Worm (Caenorhabditis elegans) whole organism, L2 larva: ENCODE measurements around the gene nurf-1.

Experiments
- C34F6.9 ChIP-seq: fragments of 150-350 bp; optimal IDR thresholded peaks from 2 replicates; lab custom pipeline; 2014; ENCODE audit warnings: missing biosample characterization, missing genetic modification characterization
- F13H6.1 ChIP-seq: sonication (generic microtip); optimal IDR thresholded peaks from 2 replicates; lab custom pipeline; 2016; ENCODE audit warnings: missing genetic modification characterization, missing compliant biosample characterization
- R02D3.7 ChIP-seq: fragments of 150-350 bp; optimal IDR thresholded peaks from 2 replicates; lab custom pipeline; 2014; ENCODE audit warnings: missing biosample characterization, missing genetic modification characterization
- ZK546.5 ChIP-seq: sonication (generic microtip); optimal IDR thresholded peaks from 2 replicates; lab custom pipeline; 2017; ENCODE audit warnings: missing biosample characterization, missing genetic modification characterization
- alr-1 ChIP-seq: fragments of 150-350 bp; optimal IDR thresholded peaks from 2 replicates; lab custom pipeline; 2014; ENCODE audit warnings: missing biosample characterization, missing genetic modification characterization
- ama-1 ChIP-seq: fragments of 150-350 bp; optimal IDR thresholded peaks from 2 replicates; lab custom pipeline; 2018; ENCODE audit warnings: inconsistent platforms
- blmp-1 ChIP-seq: sonication (generic microtip); optimal IDR thresholded peaks from 2 replicates; lab custom pipeline; 2017; ENCODE audit warnings: missing genetic modification characterization, mild to moderate bottlenecking, missing compliant biosample characterization, antibody characterized with exemption, moderate library complexity; ENCODE audit not compliant: insufficient read depth
- ceh-16 ChIP-seq: fragments of 150-350 bp; optimal IDR thresholded peaks from 2 replicates; lab custom pipeline; 2014; ENCODE audit warnings: missing biosample characterization, missing genetic modification characterization
- ceh-82 ChIP-seq: fragments of 150-350 bp; optimal IDR thresholded peaks from 2 replicates; lab custom pipeline; 2014; ENCODE audit warnings: missing biosample characterization, missing genetic modification characterization
- crh-2 ChIP-seq: sonication (generic microtip); optimal IDR thresholded peaks from 2 replicates; lab custom pipeline; 2017; ENCODE audit warnings: missing biosample characterization, missing genetic modification characterization
- dmd-4 ChIP-seq: sonication (generic microtip); optimal IDR thresholded peaks from 2 replicates; lab custom pipeline; 2017; ENCODE audit warnings: missing biosample characterization, missing genetic modification characterization
- egl-27 ChIP-seq: sonication (generic microtip); optimal IDR thresholded peaks from 3 replicates; lab custom pipeline; 2017; ENCODE audit warnings: missing biosample characterization, missing genetic modification reagents, missing genetic modification characterization
- elt-1 ChIP-seq: fragments of 150-350 bp; optimal IDR thresholded peaks from 2 replicates; lab custom pipeline; 2014; ENCODE audit warnings: missing biosample characterization, missing genetic modification characterization
- elt-3 ChIP-seq: sonication (generic microtip); optimal IDR thresholded peaks from 2 replicates; lab custom pipeline; 2017; ENCODE audit warnings: missing biosample characterization, missing genetic modification characterization
- fos-1 ChIP-seq: fragments of 150-350 bp; optimal IDR thresholded peaks from 2 replicates; lab custom pipeline; 2014; ENCODE audit warnings: missing biosample characterization, missing genetic modification characterization
- gmeb-1 ChIP-seq: fragments of 150-350 bp; optimal IDR thresholded peaks from 2 replicates; lab custom pipeline; 2014; ENCODE audit warnings: missing biosample characterization, missing genetic modification characterization
- lin-11 ChIP-seq: fragments of 150-350 bp; sonication (generic microtip); optimal IDR thresholded peaks from 2 replicates; lab custom pipeline; 2014; ENCODE audit warnings: missing biosample characterization, missing genetic modification characterization, inconsistent platforms, mixed read lengths
- lin-13 ChIP-seq: fragments of 150-350 bp; optimal IDR thresholded peaks from 2 replicates; lab custom pipeline; 2014; ENCODE audit warnings: missing biosample characterization, missing genetic modification reagents, missing genetic modification characterization
- lsy-2 ChIP-seq, 2 experiments: fragments of 150-350 bp in 1 of 2; sonication (generic microtip) in 1 of 2; optimal IDR thresholded peaks; 2 replicates each; lab custom pipeline; 2014 to 2017; ENCODE audit warnings: missing biosample characterization in 2 of 2, missing genetic modification characterization in 2 of 2
- mab-5 ChIP-seq: fragments of 150-350 bp; optimal IDR thresholded peaks from 2 replicates; lab custom pipeline; 2014; ENCODE audit warnings: missing biosample characterization, missing genetic modification characterization
- nhr-10 ChIP-seq: sonication (generic microtip); optimal IDR thresholded peaks from 2 replicates; lab custom pipeline; 2017; ENCODE audit warnings: missing biosample characterization, missing genetic modification characterization
- nhr-129 ChIP-seq: fragments of 150-350 bp; optimal IDR thresholded peaks from 2 replicates; lab custom pipeline; 2014; ENCODE audit warnings: missing biosample characterization, missing genetic modification characterization
- nhr-21 ChIP-seq: fragments of 150-350 bp; optimal IDR thresholded peaks from 2 replicates; lab custom pipeline; 2014; ENCODE audit warnings: missing biosample characterization, missing genetic modification characterization
- nhr-23 ChIP-seq: fragments of 150-350 bp; optimal IDR thresholded peaks from 2 replicates; lab custom pipeline; 2014; ENCODE audit warnings: missing biosample characterization, missing genetic modification reagents, missing genetic modification characterization
- nhr-237 ChIP-seq: fragments of 150-350 bp; optimal IDR thresholded peaks from 2 replicates; lab custom pipeline; 2014; ENCODE audit warnings: missing biosample characterization, missing genetic modification characterization
- nhr-25 ChIP-seq: fragments of 150-350 bp; sonication (generic microtip); optimal IDR thresholded peaks from 3 replicates; lab custom pipeline; 2014; ENCODE audit warnings: missing biosample characterization, missing genetic modification characterization
- nhr-6 ChIP-seq: fragments of 150-350 bp; optimal IDR thresholded peaks from 2 replicates; lab custom pipeline; 2014; ENCODE audit warnings: missing biosample characterization, missing genetic modification characterization
- peb-1 ChIP-seq: fragments of 150-350 bp; optimal IDR thresholded peaks from 2 replicates; lab custom pipeline; 2014; ENCODE audit warnings: missing biosample characterization, missing genetic modification characterization
- sem-4 ChIP-seq: fragments of 150-350 bp; optimal IDR thresholded peaks from 2 replicates; lab custom pipeline; 2014; ENCODE audit warnings: missing biosample characterization, missing genetic modification reagents, missing genetic modification characterization
- skn-1 ChIP-seq: sonication (generic microtip); optimal IDR thresholded peaks from 2 replicates; lab custom pipeline; 2017; ENCODE audit warnings: missing biosample characterization, missing genetic modification characterization
- sma-9 ChIP-seq, 2 experiments: fragments of 150-350 bp in 1 of 2; sonication (generic microtip) in 1 of 2; optimal IDR thresholded peaks; 2 replicates each; lab custom pipeline; 2014 to 2016; ENCODE audit warnings: missing genetic modification characterization in 2 of 2, mild to moderate bottlenecking in 1 of 2, missing biosample characterization in 1 of 2, missing compliant biosample characterization in 1 of 2, missing genetic modification reagents in 1 of 2, moderate library complexity in 1 of 2
- snpc-4 ChIP-seq: fragments of 150-350 bp; optimal IDR thresholded peaks from 2 replicates; lab custom pipeline; 2014; ENCODE audit warnings: missing biosample characterization, missing genetic modification characterization
- unc-55 ChIP-seq: fragments of 150-350 bp; sonication (generic microtip); optimal IDR thresholded peaks from 3 replicates; lab custom pipeline; 2014; ENCODE audit warnings: missing biosample characterization, missing genetic modification reagents, missing genetic modification characterization
- zag-1 ChIP-seq: fragments of 150-350 bp; optimal IDR thresholded peaks from 2 replicates; lab custom pipeline; 2014; ENCODE audit warnings: missing biosample characterization, missing genetic modification characterization
- ztf-1 ChIP-seq: fragments of 200-800 bp; sonication (Bioruptor generic); conservative IDR thresholded peaks from 2 replicates; pipeline ENCODE4 v1.3.6; 2022; ENCODE audit warnings: missing genetic modification characterization, missing compliant biosample characterization
- ztf-11 ChIP-seq: sonication (generic microtip); optimal IDR thresholded peaks from 2 replicates; lab custom pipeline; 2017; ENCODE audit warnings: missing biosample characterization, missing genetic modification characterization

nurf-1 gene

ce11 chrII:14408312-14408711 is 17.8 kb downstream of the nurf-1 start, which contains the start of gene F26H11.4:
TSS of gene F26H11.4 (plus strand) at chrII:14408612.
- no peak for TF ChIP-seq zag-1 (tag; lab: Kevin White, UChicago)
- no peak for TF ChIP-seq nhr-237 (tag; lab: Kevin White, UChicago)
- TF ChIP-seq nhr-21 (tag; lab: Kevin White, UChicago), result no peak
- no peak for TF ChIP-seq gmeb-1
- TF ChIP-seq elt-3 (tag; lab: Kevin White, UChicago), result no peak
- no peak for TF ChIP-seq ztf-11 (tag; lab: Kevin White, UChicago)
- TF ChIP-seq crh-2 (tag; lab: Kevin White, UChicago), result no peak
- no peak for TF ChIP-seq lsy-2 (tag; optimal IDR thresholded peaks at IDR 0.05; lab: Kevin White, UChicago)
- no peak for TF ChIP-seq ztf-1
- TF ChIP-seq ceh-82 (tag; lab: Kevin White, UChicago), result no peak
- no peak for TF ChIP-seq sem-4 (tag; lab: Kevin White, UChicago)
- no peak for TF ChIP-seq alr-1
- no peak for TF ChIP-seq nhr-129

ce11 chrII:14410768-14411167 is 20.3 kb downstream of the nurf-1 start, which contains the start of gene dsb-2:
TSS of gene dsb-2 (plus strand) at chrII:14411095.
- TF ChIP-seq nhr-237 (tag; lab: Kevin White, UChicago) (no peak), nhr-6 (no peak), nhr-25 (tag; lab: Kevin White, UChicago) (no peak), blmp-1 (tag; lab: Kevin White, UChicago) (no peak), nhr-129 (no peak), ceh-82 (tag; lab: Kevin White, UChicago) (no peak), alr-1 (no peak), ZK546.5 (no peak), F13H6.1 (tag; lab: Kevin White, UChicago) (no peak)
- TF ChIP-seq, all 48 proteins: peak for 0

- TF ChIP-seq gmeb-1, result peak; percentile 49
- TF ChIP-seq nhr-129, result peak; percentile 16
- TF ChIP-seq skn-1, result no peak
- TF ChIP-seq, all 48 proteins: peak for 2
Observed at ce11 chrII:14413035-14413525, 22.6 kb downstream of the nurf-1 start, which contains the start of gene exl-1. TSS of gene exl-1 (minus strand) at chrII:14413475.

DNA sequence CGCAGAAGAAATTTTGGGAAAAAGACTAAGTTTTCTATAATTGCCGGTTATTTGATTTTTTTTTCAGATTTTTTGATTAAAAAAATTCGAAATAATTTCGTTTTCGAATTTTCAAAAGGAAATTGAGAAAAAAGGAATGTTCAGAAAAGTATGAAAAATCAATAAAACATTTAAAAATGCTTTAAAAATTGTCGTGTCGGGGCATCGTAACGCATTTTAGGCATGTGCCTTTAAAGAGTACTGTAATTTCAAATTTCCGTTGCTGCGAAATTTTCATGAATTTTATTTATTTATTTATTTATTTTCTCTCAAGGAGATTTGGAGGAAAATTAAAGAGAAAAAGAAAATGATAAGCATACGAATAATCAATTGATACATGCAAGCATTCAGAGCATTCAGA is 23.2 kb downstream of the nurf-1 start:
- no peak for TF ChIP-seq unc-55 (GFP tag; lab: Kevin White, UChicago)
- no peak for TF ChIP-seq ztf-1
- no peak for TF ChIP-seq C34F6.9
- no peak for TF ChIP-seq fos-1 (tag; lab: Kevin White, UChicago)
- no peak for TF ChIP-seq sem-4 (tag; lab: Kevin White, UChicago)
- no peak for TF ChIP-seq lin-11 (tag; lab: Kevin White, UChicago)
- TF ChIP-seq egl-27 (tag; lab: Kevin White, UChicago), result no peak
- TF ChIP-seq nhr-129, result no peak
- no peak for TF ChIP-seq ceh-16
- no peak for TF ChIP-seq dmd-4 (tag; lab: Kevin White, UChicago)
- TF ChIP-seq R02D3.7 (tag; lab: Kevin White, UChicago), result no peak
- no peak for TF ChIP-seq alr-1
- TF ChIP-seq nhr-23, result no peak
- no peak for TF ChIP-seq nhr-21 (tag; lab: Kevin White, UChicago)
- no peak for TF ChIP-seq elt-1 (tag; lab: Kevin White, UChicago)
- TF ChIP-seq skn-1, result no peak
- no peak for TF ChIP-seq nhr-10 (tag; lab: Kevin White, UChicago)
- no peak for TF ChIP-seq nhr-25 (tag; lab: Kevin White, UChicago)

ce11 chrII:14415427-14415826 is 24.9 kb downstream of the nurf-1 start:
- TF ChIP-seq sma-9 (GFP tag; optimal IDR thresholded peaks at IDR 0.05; lab: Kevin White, UChicago) (no peak), sma-9 (tag; optimal IDR thresholded peaks at IDR 0.05; lab: Kevin White, UChicago) (no peak), C34F6.9 (no peak), unc-55 (GFP tag; lab: Kevin White, UChicago) (peak; percentile 10), snpc-4 (tag; lab: Kevin White, UChicago) (no peak), ama-1 (lab: Kevin White, UChicago) (no peak), mab-5 (no peak), nhr-237 (tag; lab: Kevin White, UChicago) (no peak), skn-1 (no peak), ztf-11 (tag; lab: Kevin White, UChicago) (no peak), peb-1 (tag; lab: Kevin White, UChicago) (no peak), fos-1 (tag; lab: Kevin White, UChicago) (peak; percentile 22), lin-13 (GFP tag; lab: Kevin White, UChicago) (no peak), nhr-6 (no peak), ceh-16 (no peak), ceh-82 (tag; lab: Kevin White, UChicago) (no peak)
